Fruit fly (Drosophila melanogaster): ENCODE data around the gene CG18622.

dm6 chr3R:16962303-16962702 is 25.2 kb downstream of the CG18622 start:
- no peak for TF ChIP-seq Snoo (tag; optimal IDR thresholded peaks at IDR 0.05)
- TF ChIP-seq fd96Ca (GFP tag; IDR thresholded peaks at IDR 0.05) = no peak
- TF ChIP-seq Ets98B (GFP tag; IDR thresholded peaks at IDR 0.05) = no peak

All from whole organism, pupa.